Fruit fly (Drosophila melanogaster): ENCODE results near the gene CG33783.

DNA sequence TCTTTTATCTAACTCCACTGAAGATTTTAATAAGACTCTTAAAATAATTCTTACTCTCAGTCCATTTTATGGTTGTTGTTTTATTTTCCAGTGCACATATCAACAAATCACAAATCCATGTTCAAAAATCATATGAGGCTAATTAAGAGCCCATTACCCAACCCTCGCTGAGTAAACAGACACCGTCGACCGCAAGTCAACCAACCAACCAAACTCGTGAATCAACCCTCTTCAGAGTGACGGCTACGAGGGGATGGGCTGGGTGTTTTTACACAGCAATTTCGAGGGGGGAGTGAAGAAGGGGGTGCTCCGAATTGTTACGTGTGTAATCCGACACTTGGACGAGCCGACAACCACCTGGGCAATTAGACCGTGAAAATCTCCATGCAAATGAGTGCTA, 2.2 kb downstream of the CG33783 start:
- TF ChIP-seq CG14711 (tag; optimal IDR thresholded peaks at IDR 0.05) (no peak), CG12768 (GFP tag; optimal IDR thresholded peaks at IDR 0.05) (no peak), CG7101 (tag; optimal IDR thresholded peaks at IDR 0.05) (no peak), toe (GFP tag; optimal IDR thresholded peaks at IDR 0.05) (no peak)
